Worm (Caenorhabditis elegans) whole organism, L3 larva: ENCODE data around the gene T14G11.1.

Experiments
- ZK546.5 ChIP-seq: sonication (generic microtip); optimal IDR thresholded peaks from 2 replicates; lab custom pipeline; 2017; ENCODE audit warnings: missing biosample characterization, missing genetic modification characterization
- ceh-82 ChIP-seq: fragments of 150-350 bp; optimal IDR thresholded peaks from 2 replicates; lab custom pipeline; 2014; ENCODE audit warnings: missing biosample characterization, missing genetic modification characterization
- daf-12 ChIP-seq: fragments of 150-350 bp; optimal IDR thresholded peaks from 2 replicates; lab custom pipeline; 2014; ENCODE audit warnings: missing biosample characterization, missing genetic modification reagents, missing genetic modification characterization
- egl-27 ChIP-seq: sonication (generic microtip); optimal IDR thresholded peaks from 4 replicates; lab custom pipeline; 2017; ENCODE audit warnings: missing biosample characterization, missing genetic modification reagents, missing genetic modification characterization
- elt-1 ChIP-seq: fragments of 150-350 bp; optimal IDR thresholded peaks from 2 replicates; lab custom pipeline; 2014; ENCODE audit warnings: missing biosample characterization, missing genetic modification characterization
- lin-15B ChIP-seq: fragments of 150-350 bp; optimal IDR thresholded peaks from 2 replicates; lab custom pipeline; 2014; ENCODE audit warnings: missing biosample characterization, missing genetic modification characterization
- nhr-237 ChIP-seq: fragments of 150-350 bp; optimal IDR thresholded peaks from 2 replicates; lab custom pipeline; 2014; ENCODE audit warnings: missing biosample characterization, missing genetic modification characterization
- nhr-25 ChIP-seq: sonication (generic microtip); optimal IDR thresholded peaks from 2 replicates; lab custom pipeline; 2017; ENCODE audit warnings: missing biosample characterization, missing genetic modification characterization
- skn-1 ChIP-seq: fragments of 150-350 bp; optimal IDR thresholded peaks from 2 replicates; lab custom pipeline; 2014; ENCODE audit warnings: missing biosample characterization, missing genetic modification characterization
- tbx-2 ChIP-seq: sonication (generic microtip); optimal IDR thresholded peaks from 2 replicates; lab custom pipeline; 2016; ENCODE audit warnings: mild to moderate bottlenecking, missing genetic modification characterization, missing compliant biosample characterization

ce11 chrX:2696563-2696962 lies 7.8 kb downstream of the T14G11.1 start:
- TF ChIP-seq nhr-25 (tag; lab: Kevin White, UChicago) (no peak), elt-1 (tag; lab: Kevin White, UChicago) (no peak), nhr-237 (tag; lab: Kevin White, UChicago) (no peak), ceh-82 (tag; lab: Kevin White, UChicago) (no peak), daf-12 (tag; lab: Kevin White, UChicago) (no peak), ZK546.5 (tag; lab: Kevin White, UChicago) (no peak), tbx-2 (tag; lab: Kevin White, UChicago) (no peak), lin-15B (tag; lab: Kevin White, UChicago) (no peak), egl-27 (tag; lab: Kevin White, UChicago) (no peak), skn-1 (tag; lab: Kevin White, UChicago) (no peak)
